Worm (Caenorhabditis elegans): ENCODE measurements around the gene nhr-258.

DNA sequence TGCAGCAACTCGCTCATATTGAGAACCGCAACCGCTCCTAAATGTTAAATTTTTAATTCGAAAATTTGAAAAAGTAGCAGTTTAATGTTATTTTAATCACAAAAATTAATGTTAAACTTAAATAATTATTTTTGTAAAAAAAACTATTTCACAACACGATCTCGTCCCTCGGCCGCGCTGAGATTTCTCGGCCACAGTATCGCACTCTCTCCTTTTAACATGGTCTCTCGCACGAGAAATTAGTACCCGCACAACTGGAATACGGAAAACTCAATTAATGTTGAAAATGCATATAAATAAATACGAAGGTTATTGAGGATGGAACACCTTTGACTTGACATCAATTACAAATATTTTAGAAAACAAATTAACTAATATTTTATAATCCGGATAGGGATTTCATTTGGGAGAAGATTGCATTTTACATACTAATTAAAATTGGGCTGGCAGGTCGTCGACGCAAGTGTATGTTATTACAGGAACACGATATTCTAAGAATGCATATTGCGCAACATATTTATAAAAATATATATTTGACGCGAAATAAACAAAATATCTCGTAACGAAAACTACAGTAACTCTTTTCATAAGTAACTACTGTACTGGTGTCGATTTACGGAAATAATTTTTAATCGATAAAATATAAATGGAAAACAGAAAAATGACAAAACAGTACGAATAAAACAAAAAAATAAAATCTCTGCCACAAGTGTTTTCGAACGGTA is 24.8 kb upstream of the nhr-258 start, which contains the start of gene dnc-4:
- TF ChIP-seq nhr-77 (tag; optimal IDR thresholded peaks at IDR 0.05) (no peak), ztf-7 (tag; optimal IDR thresholded peaks at IDR 0.05) (no peak), madf-5 (GFP tag; IDR thresholded peaks at IDR 0.05) (no peak)
